Fruit fly (Drosophila melanogaster): ENCODE results near the gene CG31751.

Gene CG31751

DNA sequence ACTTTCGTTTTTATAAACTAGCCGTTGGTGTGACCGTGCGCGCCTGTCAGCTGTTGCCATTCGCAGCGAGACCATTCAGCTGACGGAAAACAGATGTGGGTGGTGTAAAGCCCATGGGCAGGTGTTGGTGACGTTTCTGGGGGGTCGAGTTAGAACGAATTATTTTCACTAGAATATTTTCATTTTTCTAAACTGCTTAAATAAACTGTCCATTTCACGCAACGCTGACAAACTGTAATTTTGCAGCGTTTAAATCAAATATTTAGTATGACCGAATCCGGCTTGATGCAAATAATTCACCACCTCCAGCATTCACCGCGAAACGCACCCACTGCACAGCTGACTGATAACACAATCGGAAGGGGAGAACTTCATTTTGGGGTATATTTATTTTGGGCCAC is 18.4 kb downstream of the CG31751 start, which contains the start of the genes CG10383 and CG10338 (continued):
- no peak for TF ChIP-seq cg (GFP tag; optimal IDR thresholded peaks at IDR 0.05)
- peak; percentile 84 for TF ChIP-seq crc (GFP tag; optimal IDR thresholded peaks at IDR 0.05)
- TF ChIP-seq CG4617 (GFP tag; optimal IDR thresholded peaks at IDR 0.05; ENCODE audit: borderline replicate concordance): peak; percentile 87
- peak; percentile 31 for TF ChIP-seq CG7928 (GFP tag; optimal IDR thresholded peaks at IDR 0.05)
- peak; percentile 65 for TF ChIP-seq Ravus (GFP tag; IDR thresholded peaks at IDR 0.05)
- TF ChIP-seq Asciz (GFP tag; optimal IDR thresholded peaks at IDR 0.05): peak; percentile 58
- peak; percentile 70 for TF ChIP-seq Mes4 (GFP tag; optimal IDR thresholded peaks at IDR 0.05)
- TF ChIP-seq Atf3 (GFP tag; optimal IDR thresholded peaks at IDR 0.05): peak; percentile 89
- TF ChIP-seq Hr78 (GFP tag; optimal IDR thresholded peaks at IDR 0.05): no peak
- TF ChIP-seq insv (GFP tag; optimal IDR thresholded peaks at IDR 0.05): peak in 1 of 2 experiments; percentile 43
- TF ChIP-seq CG11560 (tag; IDR thresholded peaks at IDR 0.05): peak; percentile 66; the same call in 2 of the 3 replicates
- TF ChIP-seq CG8290 (GFP tag; optimal IDR thresholded peaks at IDR 0.05): peak; percentile 48
- peak in 1 of 2 experiments; percentile 94 for TF ChIP-seq CG8290 (tag; optimal IDR thresholded peaks at IDR 0.05)
- peak; percentile 75 for TF ChIP-seq hkb (optimal IDR thresholded peaks at IDR 0.05)
- TF ChIP-seq hkb (GFP tag; IDR thresholded peaks at IDR 0.05): peak; percentile 90
- TF ChIP-seq zf30C (GFP tag; optimal IDR thresholded peaks at IDR 0.05): no peak
- TF ChIP-seq CG13894 (tag; optimal IDR thresholded peaks at IDR 0.05): peak; percentile 68
- TF ChIP-seq peb (GFP tag; IDR thresholded peaks at IDR 0.05): peak; percentile 77
- TF ChIP-seq hb (GFP tag; IDR thresholded peaks at IDR 0.05; ENCODE audit: partially characterized antibody): no peak
- peak; percentile 95 for TF ChIP-seq row (GFP tag; IDR thresholded peaks at IDR 0.05)
- peak; percentile 83 for TF ChIP-seq CG16863 (GFP tag; optimal IDR thresholded peaks at IDR 0.05)
- TF ChIP-seq shn (GFP tag; optimal IDR thresholded peaks at IDR 0.05): peak; percentile 92
- peak; percentile 80 for TF ChIP-seq ems (GFP tag; optimal IDR thresholded peaks at IDR 0.05)
- TF ChIP-seq eve (GFP tag; optimal IDR thresholded peaks at IDR 0.05): no peak
- peak; percentile 75; the same call in 1 of the 2 replicates for TF ChIP-seq CG32767 (GFP tag; IDR thresholded peaks at IDR 0.05)
- peak; percentile 68 for TF ChIP-seq gt (GFP tag; IDR thresholded peaks at IDR 0.05)
- peak; percentile 8 for TF ChIP-seq CTCF (GFP tag; optimal IDR thresholded peaks at IDR 0.05)
- TF ChIP-seq usp (GFP tag; optimal IDR thresholded peaks at IDR 0.05): no peak
- TF ChIP-seq HHEX (GFP tag; optimal IDR thresholded peaks at IDR 0.05): peak; percentile 65
- TF ChIP-seq gcm2 (GFP tag; optimal IDR thresholded peaks at IDR 0.05): peak; percentile 71
- peak; percentile 28 for TF ChIP-seq CG14965 (GFP tag; optimal IDR thresholded peaks at IDR 0.05; ENCODE audit: borderline replicate concordance)
- TF ChIP-seq crol (GFP tag; IDR thresholded peaks at IDR 0.05): peak; percentile 43; the same call in 1 of the 2 replicates
- peak; percentile 76 for TF ChIP-seq yki (optimal IDR thresholded peaks at IDR 0.05)
- peak; percentile 76 for TF ChIP-seq CG12299 (tag; optimal IDR thresholded peaks at IDR 0.05)
- peak; percentile 62 for TF ChIP-seq NC2α (GFP tag; optimal IDR thresholded peaks at IDR 0.05)
- TF ChIP-seq CG11723 (GFP tag; optimal IDR thresholded peaks at IDR 0.05): peak; percentile 62
- TF ChIP-seq rib (GFP tag; IDR thresholded peaks at IDR 0.05): peak; percentile 85
- no peak for TF ChIP-seq h (optimal IDR thresholded peaks at IDR 0.05)
- no peak for TF ChIP-seq Kr (GFP tag; optimal IDR thresholded peaks at IDR 0.05)
- peak; percentile 89 for TF ChIP-seq bab2 (GFP tag; optimal IDR thresholded peaks at IDR 0.05)
- peak; percentile 89 for TF ChIP-seq NC2β (GFP tag; optimal IDR thresholded peaks at IDR 0.05)
- TF ChIP-seq CG7987 (GFP tag; optimal IDR thresholded peaks at IDR 0.05): peak; percentile 41
- TF ChIP-seq CG18599 (GFP tag; optimal IDR thresholded peaks at IDR 0.05): peak; percentile 92
- peak; percentile 90 for TF ChIP-seq Rx (GFP tag; IDR thresholded peaks at IDR 0.05)
- peak; percentile 74 for TF ChIP-seq ap (GFP tag; IDR thresholded peaks at IDR 0.05)
- no peak for TF ChIP-seq abd-A (tag; optimal IDR thresholded peaks at IDR 0.05)
- TF ChIP-seq Sry-β (GFP tag; optimal IDR thresholded peaks at IDR 0.05): peak; percentile 9
- peak; percentile 79 for TF ChIP-seq Mad (GFP tag; optimal IDR thresholded peaks at IDR 0.05)
- TF ChIP-seq ato (GFP tag; IDR thresholded peaks at IDR 0.05; ENCODE audit: partially characterized antibody): no peak
- no peak for TF ChIP-seq mld (GFP tag; IDR thresholded peaks at IDR 0.05; ENCODE audit: partially characterized antibody)
- peak; percentile 97 for TF ChIP-seq Sin3A (optimal IDR thresholded peaks at IDR 0.05)
- peak; percentile 80; the same call in 2 of the 3 replicates for TF ChIP-seq CG2199 (GFP tag; IDR thresholded peaks at IDR 0.05)
- peak; percentile 87 for TF ChIP-seq CG30403 (GFP tag; optimal IDR thresholded peaks at IDR 0.05)

Data from whole organism, embryonic.